Worm (Caenorhabditis elegans) whole organism, L4/young adult: ENCODE measurements around the gene Y51H7BR.8.

Source experiments
- dao-5 ChIP-seq: sonication (generic microtip); optimal IDR thresholded peaks from 2 replicates; lab custom pipeline; 2016; ENCODE audit warnings: missing genotype, missing genetic modification characterization, moderate library complexity, missing compliant biosample characterization
- him-1 ChIP-seq: sonication (generic microtip); optimal IDR thresholded peaks from 2 replicates; lab custom pipeline; 2016; ENCODE audit warnings: missing genotype, missing genetic modification reagents, missing genetic modification characterization, missing compliant biosample characterization

DNA sequence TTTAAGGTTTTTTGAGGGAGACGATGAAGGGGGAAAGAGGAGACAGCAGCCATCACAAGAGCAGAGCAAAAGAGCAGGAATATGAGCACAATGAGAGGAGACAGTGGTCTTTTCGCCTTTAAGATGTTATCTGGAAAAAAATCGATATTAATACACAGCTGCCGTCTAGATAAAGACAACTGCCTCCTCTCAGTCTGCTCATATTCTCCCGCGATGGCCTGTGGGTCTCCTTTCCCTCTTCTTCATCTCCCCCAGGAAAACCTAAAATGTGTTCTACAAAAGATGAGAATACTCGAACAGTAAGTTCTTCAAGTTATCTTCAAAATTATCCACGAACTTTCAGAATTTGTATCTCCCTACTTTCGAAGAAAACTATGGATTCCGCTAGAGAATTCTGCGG is 31.5 kb downstream of the Y51H7BR.8 start, which contains the start of the genes fbxb-52 and fbxb-51:
- TF ChIP-seq him-1 (tag; lab: Kevin White, UChicago) = no peak
- TF ChIP-seq dao-5 (tag; lab: Kevin White, UChicago) = no peak
